Fruit fly (Drosophila melanogaster) whole organism, wandering third instar larva: ENCODE measurements around the gene ro.

Experiments
- Abd-B ChIP-seq: fragments of >200 bp; optimal IDR thresholded peaks from 2 replicates; lab custom pipeline; 2017; ENCODE audit warnings: missing biosample characterization, missing genetic modification characterization
- CG9705 ChIP-seq: fragments of 200-800 bp; sonication (Bioruptor generic); optimal IDR thresholded peaks from 2 replicates; lab custom pipeline; 2018; ENCODE audit warnings: missing biosample characterization, mild to moderate bottlenecking, missing genetic modification characterization
- Dif ChIP-seq: fragments of 200-275, 200-300 bp; sonication (Bioruptor generic); optimal IDR thresholded peaks from 2 replicates; lab custom pipeline; 2018; ENCODE audit warnings: missing biosample characterization, missing genetic modification characterization; ENCODE audit not compliant: partially characterized antibody
- Hr83 ChIP-seq: fragments of 200-300 bp; sonication (Bioruptor generic); optimal IDR thresholded peaks from 2 replicates; lab custom pipeline; 2016; ENCODE audit warnings: missing biosample characterization, mild to moderate bottlenecking, missing genetic modification characterization, moderate library complexity; ENCODE audit not compliant: poor library complexity, severe bottlenecking
- Jra ChIP-seq: sonication (Bioruptor generic); optimal IDR thresholded peaks from 2 replicates; lab custom pipeline; 2016; ENCODE audit warnings: missing biosample characterization, missing genetic modification characterization
- OdsH ChIP-seq: fragments of 200-800 bp; sonication (Bioruptor generic); optimal IDR thresholded peaks from 2 replicates; lab custom pipeline; 2016; ENCODE audit warnings: missing biosample characterization, mild to moderate bottlenecking, missing genetic modification characterization
- Rel ChIP-seq, 2 experiments: fragments of 200-800 bp; sonication (Bioruptor generic) in 1 of 2; optimal IDR thresholded peaks; 2 replicates in 1 of 2; 3 replicates in 1 of 2; lab custom pipeline; 2016 to 2019; ENCODE audit warnings: mild to moderate bottlenecking in 2 of 2, missing biosample characterization in 2 of 2, missing genetic modification characterization in 2 of 2, moderate library complexity in 1 of 2
- dl ChIP-seq, 2 experiments: fragments of 175-275, 200-275 bp in 1 of 2; fragments of 200-275 bp in 1 of 2; sonication (Bioruptor generic); optimal IDR thresholded peaks; lab custom pipeline; 2018; ENCODE audit warnings: mild to moderate bottlenecking in 2 of 2, missing biosample characterization in 2 of 2, missing genetic modification characterization in 2 of 2, moderate library complexity in 2 of 2; ENCODE audit not compliant: partially characterized antibody in 2 of 2, insufficient read depth in 1 of 2
- ey ChIP-seq: fragments of 200-800 bp; sonication (Bioruptor generic); optimal IDR thresholded peaks from 2 replicates; lab custom pipeline; 2016; ENCODE audit warnings: missing biosample characterization, missing genetic modification characterization
- pan ChIP-seq: fragments of >200 bp; optimal IDR thresholded peaks from 2 replicates; lab custom pipeline; 2017
- psq ChIP-seq: fragments of 200-800 bp; sonication (Bioruptor generic); optimal IDR thresholded peaks from 3 replicates; lab custom pipeline; 2017; ENCODE audit warnings: missing biosample characterization, mild to moderate bottlenecking, missing genetic modification characterization, moderate library complexity
- tai ChIP-seq: sonication (Bioruptor generic); optimal IDR thresholded peaks from 2 replicates; lab custom pipeline; 2016; ENCODE audit warnings: missing biosample characterization, missing genetic modification characterization

DNA sequence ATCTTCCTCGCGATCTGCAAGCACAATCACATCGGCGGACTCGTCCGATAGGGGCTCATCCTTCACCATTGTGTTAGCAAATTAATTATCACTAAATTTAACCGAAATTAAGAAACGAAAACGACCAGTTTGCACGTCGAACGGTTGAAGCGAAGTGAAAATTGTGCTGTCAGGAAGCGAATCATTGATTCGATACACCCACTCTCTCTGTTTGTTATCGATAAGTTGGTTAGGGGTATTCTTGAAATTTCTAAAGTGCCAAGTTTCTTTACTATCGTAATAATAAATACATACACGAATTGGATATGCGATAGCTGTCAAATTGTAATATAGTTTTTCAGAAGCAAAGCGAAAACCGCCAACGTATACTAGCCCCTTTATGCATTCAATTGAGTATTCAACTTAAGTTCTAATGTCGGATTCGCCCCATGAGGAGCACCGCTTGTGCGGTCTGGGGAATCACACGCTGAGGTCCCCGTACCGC lies 5.4 kb downstream of the ro start, which contains the start of gene Rb97D:
- TF ChIP-seq OdsH (GFP tag; lab: Kevin White, UChicago) (peak; percentile 67), dl (GFP tag; optimal IDR thresholded peaks at IDR 0.05; lab: Kevin White, UChicago; ENCODE audit: insufficient read depth in 1 of 2, partially characterized antibody in 2 of 2) (no peak), ey (GFP tag; lab: Kevin White, UChicago) (peak; percentile 70), CG9705 (GFP tag; lab: Kevin White, UChicago) (peak; percentile 64), Jra (GFP tag; lab: Kevin White, UChicago) (peak; percentile 62), psq (GFP tag; lab: Kevin White, UChicago) (peak; percentile 34), tai (no peak), Hr83 (peak; percentile 73), Rel (GFP tag; optimal IDR thresholded peaks at IDR 0.05; lab: Kevin White, UChicago) (no peak), Rel (tag; optimal IDR thresholded peaks at IDR 0.05; lab: Kevin White, UChicago) (peak; percentile 97), Dif (GFP tag; lab: Kevin White, UChicago) (no peak), pan (lab: Kevin White, UChicago) (no peak), Abd-B (GFP tag; lab: Kevin White, UChicago) (no peak)
